Worm (Caenorhabditis elegans) whole organism, late embryonic: ENCODE results near the gene smc-3.

Source experiments
- F13H6.1 ChIP-seq: sonication (generic microtip); optimal IDR thresholded peaks from 2 replicates; lab custom pipeline; 2016; ENCODE audit warnings: missing genetic modification characterization, missing compliant biosample characterization
- fkh-10 ChIP-seq: fragments of 150-350 bp; optimal IDR thresholded peaks from 2 replicates; lab custom pipeline; 2014; ENCODE audit warnings: missing biosample characterization, missing genetic modification reagents, missing genetic modification characterization
- hlh-8 ChIP-seq: sonication (generic microtip); optimal IDR thresholded peaks from 2 replicates; lab custom pipeline; 2016; ENCODE audit warnings: missing genotype, missing genetic modification characterization, missing compliant biosample characterization
- pat-9 ChIP-seq: fragments of 200-800 bp; sonication (Bioruptor generic); optimal IDR thresholded peaks from 2 replicates; lab custom pipeline; 2018; ENCODE audit warnings: mild to moderate bottlenecking, missing genetic modification characterization, moderate library complexity, missing compliant biosample characterization
- sox-4 ChIP-seq: sonication (generic microtip); optimal IDR thresholded peaks from 2 replicates; lab custom pipeline; 2017; ENCODE audit warnings: mild to moderate bottlenecking, missing genetic modification characterization, inconsistent platforms, missing compliant biosample characterization

- TF ChIP-seq fkh-10 (no peak), pat-9 (no peak), hlh-8 (no peak), F13H6.1 (tag; lab: Kevin White, UChicago) (no peak), sox-4 (no peak)
These were observed 33.4 kb downstream of the smc-3 start for ce11 chrIII:11324093-11324492.
